Fruit fly (Drosophila melanogaster): ENCODE results near the gene CG13053.

- TF ChIP-seq EcR (GFP tag; optimal IDR thresholded peaks at IDR 0.05) (no peak), fd96Ca (GFP tag; IDR thresholded peaks at IDR 0.05) (no peak), CG15710 (tag; optimal IDR thresholded peaks at IDR 0.05) (peak; percentile 73), CG4496 (GFP tag; IDR thresholded peaks at IDR 0.05) (no peak; the same call in 2 of the 3 replicates), Snoo (tag; optimal IDR thresholded peaks at IDR 0.05) (no peak), gl (tag; optimal IDR thresholded peaks at IDR 0.05) (peak; percentile 12), CG17806 (tag; optimal IDR thresholded peaks at IDR 0.05) (peak; percentile 57), D1 (tag; optimal IDR thresholded peaks at IDR 0.05) (no peak), CG32121 (GFP tag; IDR thresholded peaks at IDR 0.05) (no peak), CG13204 (GFP tag; optimal IDR thresholded peaks at IDR 0.05) (no peak), CG34367 (tag; optimal IDR thresholded peaks at IDR 0.05) (peak; percentile 45), CG12605 (GFP tag; IDR thresholded peaks at IDR 0.05) (no peak), rn (GFP tag; IDR thresholded peaks at IDR 0.05) (no peak), Pif1A (GFP tag; optimal IDR thresholded peaks at IDR 0.05) (peak; percentile 22)
Observed at dm6 chr3L:16268106-16268733, 8.7 kb upstream of the CG13053 start, which contains the start of gene CG4950.
